Fruit fly (Drosophila melanogaster) Kc167 (cell line): ENCODE measurements around the gene Naa60.

Experiments used
- Sin3A ChIP-seq: fragments of >200 bp; optimal IDR thresholded peaks from 2 replicates; lab custom pipeline; 2018; ENCODE audit warnings: missing external identifiers
- h ChIP-seq: fragments of >200 bp; optimal IDR thresholded peaks from 3 replicates; lab custom pipeline; 2018; ENCODE audit warnings: missing external identifiers
- insv ChIP-seq: fragments of >200 bp; optimal IDR thresholded peaks from 3 replicates; lab custom pipeline; 2018; ENCODE audit warnings: missing external identifiers
- psq ChIP-seq: fragments of >200 bp; optimal IDR thresholded peaks from 2 replicates; lab custom pipeline; 2017; ENCODE audit warnings: missing external identifiers
- ttk ChIP-seq: sonication (Bioruptor generic); optimal IDR thresholded peaks from 2 replicates; lab custom pipeline; 2017; ENCODE audit warnings: missing external identifiers

DNA sequence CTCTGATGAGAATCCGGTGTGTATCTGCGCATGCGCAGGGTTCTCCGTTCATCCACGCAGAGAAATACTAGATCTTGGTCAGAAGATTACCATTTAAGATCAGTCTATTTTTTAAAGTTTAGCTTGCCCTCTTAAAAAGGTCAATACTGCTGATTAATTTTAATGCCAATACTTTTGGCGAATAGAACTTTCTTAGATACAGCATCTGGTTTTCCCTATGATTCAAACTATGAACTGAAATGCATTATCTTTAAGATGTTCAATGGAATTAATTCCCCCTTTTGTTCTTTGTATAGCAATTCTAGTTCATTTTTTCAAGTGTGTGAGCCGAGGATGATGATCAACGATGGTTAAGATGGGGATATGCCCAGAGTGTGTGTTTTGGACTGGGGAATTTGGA is 15.6 kb downstream of the Naa60 start:
- TF ChIP-seq Sin3A (lab: Kevin White, UChicago) (no peak), insv (lab: Kevin White, UChicago) (no peak), psq (lab: Kevin White, UChicago) (no peak), h (lab: Kevin White, UChicago) (no peak), ttk (lab: Kevin White, UChicago) (no peak)
